Fruit fly (Drosophila melanogaster): ENCODE measurements around the gene nenya.
A peak's percentile ranks its signal among the peaks of the same experiment; 100 is the strongest.

Gene nenya

DNA sequence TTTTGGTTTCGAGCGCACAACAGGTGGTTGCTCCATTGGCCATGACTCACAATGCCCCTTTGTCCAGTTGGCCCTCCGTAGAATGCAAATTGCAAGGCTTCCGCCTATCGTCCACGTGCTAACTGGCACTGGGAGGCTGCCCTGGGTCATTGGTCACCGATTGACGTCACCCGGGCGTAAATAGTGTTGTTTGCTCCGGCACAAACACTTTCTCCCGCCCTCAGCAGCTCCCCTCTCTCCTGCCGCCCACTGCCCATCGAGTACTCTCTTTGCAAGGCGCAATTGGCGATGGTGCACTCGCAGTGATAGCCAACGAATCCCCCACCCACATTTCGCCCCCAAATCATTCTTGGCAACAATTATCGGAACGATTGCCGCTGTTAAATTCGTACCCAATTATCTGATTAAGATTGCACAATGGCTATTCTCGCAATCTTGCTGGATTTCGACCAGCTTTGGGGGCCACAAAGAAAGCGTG lies 1.2 kb downstream of the nenya start:
- TF ChIP-seq cic (GFP tag; optimal IDR thresholded peaks at IDR 0.05): peak; percentile 75
- no peak for TF ChIP-seq pad (GFP tag; optimal IDR thresholded peaks at IDR 0.05)
- TF ChIP-seq CG7101 (tag; optimal IDR thresholded peaks at IDR 0.05): no peak
- no peak for TF ChIP-seq Crg-1 (GFP tag; optimal IDR thresholded peaks at IDR 0.05)
- no peak for TF ChIP-seq CG33017 (tag; optimal IDR thresholded peaks at IDR 0.05)
- TF ChIP-seq bab1 (GFP tag; optimal IDR thresholded peaks at IDR 0.05): no peak
- TF ChIP-seq Hr96 (GFP tag; optimal IDR thresholded peaks at IDR 0.05): peak; percentile 31
- TF ChIP-seq CG7045 (GFP tag; optimal IDR thresholded peaks at IDR 0.05): no peak
- no peak for TF ChIP-seq cnc (optimal IDR thresholded peaks at IDR 0.05)
- peak; percentile 62 for TF ChIP-seq Mnt (GFP tag; optimal IDR thresholded peaks at IDR 0.05)

dm6 chr3R:27925971-27926533 lies 1.9 kb downstream of the nenya start:
- TF ChIP-seq Mnt (GFP tag; optimal IDR thresholded peaks at IDR 0.05) (no peak), ovo (GFP tag; optimal IDR thresholded peaks at IDR 0.05) (peak; percentile 68)

DNA sequence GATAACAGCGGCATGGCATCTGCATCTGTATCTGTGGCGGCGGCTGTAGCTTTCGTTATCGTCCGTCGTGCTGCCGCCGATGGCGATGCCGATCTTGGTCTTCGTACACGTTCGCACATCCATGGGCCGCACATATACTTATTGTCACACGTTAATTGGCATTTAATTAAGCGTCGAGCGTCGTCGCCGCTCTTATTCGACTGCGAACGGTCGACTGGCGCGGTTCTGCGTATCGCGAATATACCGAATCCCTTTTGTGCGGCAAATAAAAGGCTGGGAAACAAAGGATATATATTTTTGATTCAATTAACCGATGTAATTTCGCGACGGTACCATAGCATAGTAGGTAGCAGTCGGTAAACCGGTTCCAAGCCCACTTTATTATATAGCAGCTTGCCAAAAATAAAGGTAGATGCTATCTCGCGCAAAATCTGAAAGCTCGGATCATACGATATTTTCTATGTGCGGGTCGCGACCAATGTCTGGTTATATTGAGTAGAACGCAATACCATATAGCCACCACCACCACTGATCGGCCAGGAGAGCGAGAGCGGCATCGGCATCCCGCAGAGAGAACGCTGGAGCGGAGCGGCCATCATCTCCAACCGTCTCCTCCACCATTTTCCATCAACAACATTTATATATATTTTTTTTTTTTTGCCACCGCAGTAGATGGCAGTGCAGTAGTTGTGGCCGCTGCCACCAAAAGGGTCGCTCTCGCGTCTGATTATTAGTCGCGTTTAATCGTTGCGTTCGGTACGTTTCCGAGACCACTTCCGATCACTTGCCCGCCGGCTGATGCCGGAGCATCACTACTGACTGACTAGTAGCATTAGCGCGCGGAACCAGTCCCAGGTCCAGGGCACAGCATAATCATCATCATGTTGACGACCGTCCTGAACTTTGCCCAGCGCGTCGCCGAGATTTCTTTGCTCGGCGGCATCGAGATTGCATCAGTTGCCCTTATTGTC lies 2.7 kb downstream of the nenya start, which contains the start of gene mino:
Gene mino (plus strand): TSS at position 192 of the 971 bp plus-strand sequence.
- TF ChIP-seq Clk (GFP tag; optimal IDR thresholded peaks at IDR 0.05): peak; percentile 43
- no peak for TF ChIP-seq CG1620 (GFP tag; optimal IDR thresholded peaks at IDR 0.05)
- peak; percentile 23 for TF ChIP-seq pad (GFP tag; optimal IDR thresholded peaks at IDR 0.05)
- TF ChIP-seq Mnt (GFP tag; optimal IDR thresholded peaks at IDR 0.05): peak; percentile 75
- peak; percentile 45 for TF ChIP-seq CG12768 (GFP tag; optimal IDR thresholded peaks at IDR 0.05)
- peak; percentile 40 for TF ChIP-seq Crg-1 (GFP tag; optimal IDR thresholded peaks at IDR 0.05)
- peak; percentile 16 for TF ChIP-seq tj (GFP tag; optimal IDR thresholded peaks at IDR 0.05)
- TF ChIP-seq CG7045 (GFP tag; optimal IDR thresholded peaks at IDR 0.05): peak; percentile 14
- TF ChIP-seq Hr96 (GFP tag; optimal IDR thresholded peaks at IDR 0.05): peak; percentile 11
- peak; percentile 61 for TF ChIP-seq CG11617 (GFP tag; optimal IDR thresholded peaks at IDR 0.05)
- TF ChIP-seq CG33017 (tag; optimal IDR thresholded peaks at IDR 0.05): no peak
- TF ChIP-seq cic (GFP tag; optimal IDR thresholded peaks at IDR 0.05): peak; percentile 73
- TF ChIP-seq CG7101 (tag; optimal IDR thresholded peaks at IDR 0.05): no peak
- TF ChIP-seq bab1 (GFP tag; optimal IDR thresholded peaks at IDR 0.05): peak; percentile 45
- peak; percentile 33 for TF ChIP-seq CG14711 (tag; optimal IDR thresholded peaks at IDR 0.05)
- TF ChIP-seq CG5204 (GFP tag; optimal IDR thresholded peaks at IDR 0.05): peak; percentile 48
- TF ChIP-seq cnc (optimal IDR thresholded peaks at IDR 0.05): no peak
- peak; percentile 76 for TF ChIP-seq toe (GFP tag; optimal IDR thresholded peaks at IDR 0.05)
- TF ChIP-seq kay (GFP tag; ENCODE audit: borderline replicate concordance): peak; percentile 87
- TF ChIP-seq ovo (GFP tag; optimal IDR thresholded peaks at IDR 0.05): no peak

DNA sequence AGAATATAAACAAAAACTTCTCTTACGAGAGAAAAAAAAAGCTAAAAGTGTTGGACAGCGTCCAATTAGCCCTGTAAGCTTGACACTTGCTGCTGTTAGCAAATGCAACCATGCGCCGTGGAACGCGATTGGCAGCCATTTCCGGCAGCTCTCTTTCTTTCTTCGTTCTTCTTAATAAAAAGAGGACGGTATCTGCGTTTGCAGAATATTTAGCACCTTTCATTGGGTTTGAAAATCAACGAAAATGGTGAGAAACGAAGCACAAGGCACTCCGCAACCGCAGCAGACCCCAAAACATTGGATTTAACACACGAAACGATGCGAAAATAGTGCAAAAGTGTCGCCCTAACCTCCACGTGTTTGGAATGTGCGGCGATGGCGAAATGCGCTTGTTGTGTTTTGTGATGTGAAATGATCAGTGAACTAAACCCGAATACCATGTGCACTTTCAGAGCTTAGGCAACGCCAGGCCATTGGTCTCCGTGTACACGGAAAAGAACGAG lies 5.2 kb downstream of the nenya start, which contains the start of gene RpL4:
Gene RpL4 (plus strand): TSS at position 149 of the 503 bp plus-strand sequence.
- TF ChIP-seq cnc (optimal IDR thresholded peaks at IDR 0.05) (no peak), Hr96 (GFP tag; optimal IDR thresholded peaks at IDR 0.05) (peak; percentile 91), Mnt (GFP tag; optimal IDR thresholded peaks at IDR 0.05) (peak; percentile 93), bab1 (GFP tag; optimal IDR thresholded peaks at IDR 0.05) (peak; percentile 64), CG7045 (GFP tag; optimal IDR thresholded peaks at IDR 0.05) (peak; percentile 89), kay (GFP tag; ENCODE audit: borderline replicate concordance) (no peak), toe (GFP tag; optimal IDR thresholded peaks at IDR 0.05) (peak; percentile 82), CG12768 (GFP tag; optimal IDR thresholded peaks at IDR 0.05) (peak; percentile 85), pad (GFP tag; optimal IDR thresholded peaks at IDR 0.05) (peak; percentile 75), Clk (GFP tag; optimal IDR thresholded peaks at IDR 0.05) (peak; percentile 46), CG5204 (GFP tag; optimal IDR thresholded peaks at IDR 0.05) (peak; percentile 84), Crg-1 (GFP tag; optimal IDR thresholded peaks at IDR 0.05) (peak; percentile 92), CG33017 (tag; optimal IDR thresholded peaks at IDR 0.05) (peak; percentile 84), tj (GFP tag; optimal IDR thresholded peaks at IDR 0.05) (peak; percentile 80), CG14711 (tag; optimal IDR thresholded peaks at IDR 0.05) (peak; percentile 59), cic (GFP tag; optimal IDR thresholded peaks at IDR 0.05) (peak; percentile 72), ovo (GFP tag; optimal IDR thresholded peaks at IDR 0.05) (peak; percentile 83), CG7101 (tag; optimal IDR thresholded peaks at IDR 0.05) (peak; percentile 92), CG1620 (GFP tag; optimal IDR thresholded peaks at IDR 0.05) (peak; percentile 91), CG11617 (GFP tag; optimal IDR thresholded peaks at IDR 0.05) (peak; percentile 95)

dm6 chr3R:27921982-27922672 lies 5.8 kb downstream of the nenya start, which contains the start of gene BCAS2:
BCAS2 (minus strand) TSS chr3R:27922356.
- TF ChIP-seq Clk (GFP tag; optimal IDR thresholded peaks at IDR 0.05) (no peak), CG11617 (GFP tag; optimal IDR thresholded peaks at IDR 0.05) (no peak), kay (GFP tag; ENCODE audit: borderline replicate concordance) (no peak), Mnt (GFP tag; optimal IDR thresholded peaks at IDR 0.05) (no peak), CG5204 (GFP tag; optimal IDR thresholded peaks at IDR 0.05) (no peak), Crg-1 (GFP tag; optimal IDR thresholded peaks at IDR 0.05) (no peak), tj (GFP tag; optimal IDR thresholded peaks at IDR 0.05) (no peak), CG7045 (GFP tag; optimal IDR thresholded peaks at IDR 0.05) (no peak), bab1 (GFP tag; optimal IDR thresholded peaks at IDR 0.05) (no peak), CG12768 (GFP tag; optimal IDR thresholded peaks at IDR 0.05) (no peak), toe (GFP tag; optimal IDR thresholded peaks at IDR 0.05) (no peak)

All from whole organism, adult.